Worm (Caenorhabditis elegans) whole organism, late embryonic: ENCODE measurements around the gene T11G6.2.

Experiments used
- C08G9.2 ChIP-seq: sonication (generic microtip); optimal IDR thresholded peaks from 2 replicates; lab custom pipeline; 2016; ENCODE audit warnings: mild to moderate bottlenecking, missing genetic modification characterization, moderate library complexity, missing compliant biosample characterization
- F13H6.1 ChIP-seq: sonication (generic microtip); optimal IDR thresholded peaks from 2 replicates; lab custom pipeline; 2016; ENCODE audit warnings: missing genetic modification characterization, missing compliant biosample characterization
- K02D7.2 ChIP-seq: sonication (generic microtip); optimal IDR thresholded peaks from 2 replicates; lab custom pipeline; 2017; ENCODE audit warnings: mild to moderate bottlenecking, missing genetic modification characterization, missing compliant biosample characterization
- K09A11.1 ChIP-seq: sonication (generic microtip); optimal IDR thresholded peaks from 2 replicates; lab custom pipeline; 2017; ENCODE audit warnings: antibody characterized with exemption, mild to moderate bottlenecking, missing genetic modification characterization, missing compliant biosample characterization; ENCODE audit not compliant: insufficient read depth
- Y22D7AL.16 ChIP-seq: sonication (generic microtip); optimal IDR thresholded peaks from 2 replicates; lab custom pipeline; 2016; ENCODE audit warnings: missing genetic modification characterization, missing compliant biosample characterization
- ama-1 ChIP-seq: fragments of 150-350 bp; optimal IDR thresholded peaks from 2 replicates; lab custom pipeline; 2014
- ceh-18 ChIP-seq: sonication (generic microtip); optimal IDR thresholded peaks from 2 replicates; lab custom pipeline; 2016; ENCODE audit warnings: missing genetic modification characterization, missing compliant biosample characterization
- ceh-2 ChIP-seq: sonication (generic microtip); optimal IDR thresholded peaks from 2 replicates; lab custom pipeline; 2016; ENCODE audit warnings: missing genotype, missing genetic modification characterization, missing compliant biosample characterization
- ceh-22 ChIP-seq: sonication (generic microtip); optimal IDR thresholded peaks from 2 replicates; lab custom pipeline; 2017; ENCODE audit warnings: missing biosample characterization, missing genetic modification characterization
- ceh-24 ChIP-seq: sonication (generic microtip); optimal IDR thresholded peaks from 2 replicates; lab custom pipeline; 2016; ENCODE audit warnings: mild to moderate bottlenecking, missing genetic modification characterization, missing compliant biosample characterization
- ceh-31 ChIP-seq: sonication (generic microtip); optimal IDR thresholded peaks from 2 replicates; lab custom pipeline; 2016; ENCODE audit warnings: missing genetic modification characterization, missing compliant biosample characterization
- ceh-48 ChIP-seq: sonication (generic microtip); optimal IDR thresholded peaks from 2 replicates; lab custom pipeline; 2016; ENCODE audit warnings: missing genetic modification characterization, inconsistent platforms, missing compliant biosample characterization
- ceh-6 ChIP-seq: fragments of 200-800 bp; sonication (Bioruptor generic); optimal IDR thresholded peaks from 2 replicates; lab custom pipeline; 2018; ENCODE audit warnings: mild to moderate bottlenecking, missing genetic modification characterization, missing compliant biosample characterization
- dmd-4 ChIP-seq: sonication (generic microtip); optimal IDR thresholded peaks from 2 replicates; lab custom pipeline; 2016; ENCODE audit warnings: borderline replicate concordance, missing genetic modification characterization, missing compliant biosample characterization
- elt-2 ChIP-seq: sonication (generic microtip); optimal IDR thresholded peaks from 2 replicates; lab custom pipeline; 2016; ENCODE audit warnings: missing genetic modification reagents, missing genetic modification characterization, missing compliant biosample characterization
- fax-1 ChIP-seq: sonication (generic microtip); optimal IDR thresholded peaks from 2 replicates; lab custom pipeline; 2016; ENCODE audit warnings: missing genotype, missing genetic modification characterization, missing compliant biosample characterization
- fkh-10 ChIP-seq: fragments of 150-350 bp; optimal IDR thresholded peaks from 2 replicates; lab custom pipeline; 2014; ENCODE audit warnings: missing biosample characterization, missing genetic modification reagents, missing genetic modification characterization
- hlh-13 ChIP-seq: fragments of 200-800 bp; sonication (Bioruptor generic); optimal IDR thresholded peaks from 2 replicates; lab custom pipeline; 2018; ENCODE audit warnings: mild to moderate bottlenecking, missing genetic modification characterization, missing compliant biosample characterization
- hlh-15 ChIP-seq: sonication (generic microtip); optimal IDR thresholded peaks from 2 replicates; lab custom pipeline; 2016; ENCODE audit warnings: missing genetic modification characterization, missing compliant biosample characterization
- hlh-8 ChIP-seq: sonication (generic microtip); optimal IDR thresholded peaks from 2 replicates; lab custom pipeline; 2016; ENCODE audit warnings: missing genotype, missing genetic modification characterization, missing compliant biosample characterization
- mec-3 ChIP-seq: sonication (generic microtip); optimal IDR thresholded peaks from 2 replicates; lab custom pipeline; 2016; ENCODE audit warnings: borderline replicate concordance, missing genetic modification characterization, missing compliant biosample characterization
- nhr-11 ChIP-seq: fragments of 150-350 bp; optimal IDR thresholded peaks from 2 replicates; lab custom pipeline; 2014; ENCODE audit warnings: missing biosample characterization, missing genetic modification characterization
- nhr-232 ChIP-seq: sonication (generic microtip); optimal IDR thresholded peaks from 2 replicates; lab custom pipeline; 2016; ENCODE audit warnings: missing genetic modification characterization, missing compliant biosample characterization
- npax-4 ChIP-seq: sonication (generic microtip); optimal IDR thresholded peaks from 2 replicates; lab custom pipeline; 2016; ENCODE audit warnings: missing genetic modification characterization, missing compliant biosample characterization
- odd-2 ChIP-seq: sonication (generic microtip); optimal IDR thresholded peaks from 2 replicates; lab custom pipeline; 2017; ENCODE audit warnings: antibody characterized with exemption, mild to moderate bottlenecking, missing genetic modification characterization, missing compliant biosample characterization
- pag-3 ChIP-seq: sonication (generic microtip); optimal IDR thresholded peaks from 2 replicates; lab custom pipeline; 2016; ENCODE audit warnings: missing compliant biosample characterization, missing genetic modification characterization, borderline replicate concordance
- pat-9 ChIP-seq: fragments of 200-800 bp; sonication (Bioruptor generic); optimal IDR thresholded peaks from 2 replicates; lab custom pipeline; 2018; ENCODE audit warnings: mild to moderate bottlenecking, missing genetic modification characterization, moderate library complexity, missing compliant biosample characterization
- pax-1 ChIP-seq: fragments of 150-350 bp; optimal IDR thresholded peaks from 2 replicates; lab custom pipeline; 2014; ENCODE audit warnings: missing biosample characterization, missing genetic modification characterization
- ref-2 ChIP-seq: sonication (generic microtip); optimal IDR thresholded peaks from 2 replicates; lab custom pipeline; 2016; ENCODE audit warnings: missing genetic modification characterization, missing compliant biosample characterization
- rnt-1 ChIP-seq: sonication (generic microtip); optimal IDR thresholded peaks from 2 replicates; lab custom pipeline; 2016; ENCODE audit warnings: missing genetic modification characterization, missing compliant biosample characterization
- syd-9 ChIP-seq: sonication (generic microtip); optimal IDR thresholded peaks from 2 replicates; lab custom pipeline; 2016; ENCODE audit warnings: mild to moderate bottlenecking, missing genetic modification characterization, moderate library complexity, missing compliant biosample characterization
- unc-3 ChIP-seq, 2 experiments: fragments of 200-800 bp in 1 of 2; sonication (Bioruptor generic) in 1 of 2; sonication (generic microtip) in 1 of 2; conservative IDR thresholded peaks in 1 of 2; optimal IDR thresholded peaks in 1 of 2; 2 replicates each; pipeline versions ENCODE4 v1.3.6 to Lab custom; 2016 to 2022; ENCODE audit warnings: missing compliant biosample characterization in 2 of 2, missing genetic modification characterization in 2 of 2, missing genetic modification reagents in 1 of 2
- zip-5 ChIP-seq: sonication (generic microtip); optimal IDR thresholded peaks from 2 replicates; lab custom pipeline; 2016; ENCODE audit warnings: missing genetic modification characterization, missing compliant biosample characterization
- ztf-16 ChIP-seq: sonication (generic microtip); optimal IDR thresholded peaks from 2 replicates; lab custom pipeline; 2017; ENCODE audit warnings: missing genetic modification characterization, missing compliant biosample characterization

T11G6.2 gene

ce11 chrIV:10854042-10854441 lies 4.3 kb downstream of the T11G6.2 start:
- TF ChIP-seq syd-9 (no peak), nhr-11 (tag; lab: Kevin White, UChicago) (no peak), ceh-31 (tag; lab: Kevin White, UChicago) (no peak), mec-3 (tag; lab: Kevin White, UChicago) (no peak), ceh-22 (tag; lab: Kevin White, UChicago) (no peak), hlh-13 (GFP tag; lab: Kevin White, UChicago) (no peak), K09A11.1 (tag; lab: Kevin White, UChicago) (no peak), odd-2 (tag; lab: Kevin White, UChicago) (no peak), unc-3 (GFP tag; conservative IDR thresholded peaks at IDR 0.05; lab: Robert Waterston, UW) (no peak), unc-3 (tag; optimal IDR thresholded peaks at IDR 0.05; lab: Kevin White, UChicago) (no peak), ceh-24 (tag; lab: Kevin White, UChicago) (no peak), fax-1 (no peak), dmd-4 (no peak)

DNA sequence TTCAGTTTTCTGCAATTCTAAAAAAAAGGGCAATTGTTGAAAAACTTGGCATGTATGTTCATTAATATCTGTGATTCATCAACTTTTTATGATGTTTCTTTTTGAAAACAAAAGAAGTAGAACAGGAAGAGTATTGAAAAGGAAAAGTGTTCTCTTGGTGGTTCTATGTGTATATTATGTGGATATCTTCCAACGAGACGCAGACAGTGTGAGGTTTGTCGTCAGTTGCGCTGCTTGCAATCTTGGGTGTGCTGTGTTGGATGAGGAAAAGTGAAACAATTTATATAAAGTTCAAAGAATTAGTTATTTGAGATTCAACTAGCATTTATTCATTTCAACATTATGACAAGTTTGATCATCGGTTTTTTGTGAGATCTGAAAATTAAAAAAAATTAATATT lies 5.9 kb downstream of the T11G6.2 start:
- TF ChIP-seq mec-3 (tag; lab: Kevin White, UChicago) (no peak), ceh-6 (GFP tag; lab: Kevin White, UChicago) (no peak), hlh-15 (tag; lab: Kevin White, UChicago) (no peak), ceh-48 (tag; lab: Kevin White, UChicago) (no peak), nhr-232 (no peak), ceh-18 (tag; lab: Kevin White, UChicago) (no peak), pax-1 (tag; lab: Kevin White, UChicago) (no peak), Y22D7AL.16 (tag; lab: Kevin White, UChicago) (no peak), hlh-8 (no peak), ceh-31 (tag; lab: Kevin White, UChicago) (no peak), pat-9 (no peak), pag-3 (no peak), ztf-16 (tag; lab: Kevin White, UChicago) (no peak), zip-5 (no peak), npax-4 (tag; lab: Kevin White, UChicago) (no peak)

DNA sequence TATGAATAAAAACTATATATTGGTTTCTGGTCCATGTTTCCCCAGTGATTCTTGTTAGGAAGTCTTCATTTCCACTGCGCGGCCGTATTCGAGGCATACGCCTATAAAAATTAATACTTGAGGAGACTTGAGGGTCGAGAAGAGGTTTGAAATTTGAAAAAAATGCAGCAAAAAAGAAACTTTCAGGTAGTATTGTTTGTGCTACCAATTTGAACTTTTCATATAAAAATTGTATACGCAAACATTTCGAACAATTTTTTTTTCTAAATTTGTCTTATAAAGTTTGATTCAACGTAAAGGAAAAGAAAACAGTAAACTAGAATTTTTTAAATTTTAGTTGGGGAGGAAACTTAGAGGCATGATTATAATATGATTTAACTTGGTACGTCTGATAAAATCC lies 6.5 kb downstream of the T11G6.2 start, which contains the start of gene T11G6.4:
Gene T11G6.4 (minus strand): TSS at position 101 of the 400 bp plus-strand sequence.
- TF ChIP-seq ceh-24 (tag; lab: Kevin White, UChicago) (no peak), K02D7.2 (tag; lab: Kevin White, UChicago) (no peak), ceh-6 (GFP tag; lab: Kevin White, UChicago) (no peak), F13H6.1 (tag; lab: Kevin White, UChicago) (no peak), hlh-8 (no peak), ref-2 (tag; lab: Kevin White, UChicago) (no peak), npax-4 (tag; lab: Kevin White, UChicago) (no peak), ceh-2 (tag; lab: Kevin White, UChicago) (no peak), hlh-13 (GFP tag; lab: Kevin White, UChicago) (no peak), ama-1 (lab: Kevin White, UChicago) (no peak), elt-2 (tag; lab: Kevin White, UChicago) (no peak)
- TF ChIP-seq, all 69 proteins: peak for 0

DNA sequence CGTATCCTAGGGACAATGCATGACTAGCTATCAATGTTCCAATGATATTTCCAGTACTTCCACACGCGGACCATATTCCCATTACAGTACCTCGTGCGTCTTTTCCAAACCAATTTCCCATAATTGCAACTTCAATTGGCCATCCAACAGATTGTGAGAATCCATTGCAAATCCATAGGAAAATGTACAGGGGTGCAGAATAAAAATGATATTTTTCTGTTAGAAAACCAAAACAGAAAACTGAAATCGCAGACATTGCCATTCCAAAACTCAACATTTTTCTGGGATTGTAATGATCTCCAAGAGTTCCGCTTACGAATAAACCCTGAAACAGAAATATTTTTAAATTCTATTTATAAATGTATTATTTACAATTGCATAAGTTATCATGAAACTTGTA lies 7.2 kb downstream of the T11G6.2 start:
- TF ChIP-seq K09A11.1 (tag; lab: Kevin White, UChicago), result no peak
- TF ChIP-seq zip-5, result no peak
- TF ChIP-seq Y22D7AL.16 (tag; lab: Kevin White, UChicago), result no peak
- no peak for TF ChIP-seq rnt-1
- TF ChIP-seq C08G9.2 (tag; lab: Kevin White, UChicago), result no peak
- no peak for TF ChIP-seq fkh-10 (GFP tag; lab: Kevin White, UChicago)
